Worm (Caenorhabditis elegans) whole organism, midembryonic: ENCODE data around the gene srh-98.

Source experiments
- T22C8.4 ChIP-seq: fragments of 200-800 bp; sonication (Bioruptor generic); IDR thresholded peaks from 2 replicates; pipeline ENCODE4 v1.3.6; 2022; ENCODE audit warnings: missing genetic modification characterization, missing compliant biosample characterization
- cog-1 ChIP-seq: sonication (generic microtip); optimal IDR thresholded peaks from 2 replicates; lab custom pipeline; 2016; ENCODE audit warnings: missing genetic modification characterization, missing compliant biosample characterization
- flt-1 ChIP-seq: fragments of 200-800 bp; sonication (Bioruptor generic); IDR thresholded peaks from 2 replicates; pipeline ENCODE4 v1.3.6; 2022; ENCODE audit warnings: missing genetic modification characterization, missing compliant biosample characterization
- klf-2 ChIP-seq: fragments of 200-800 bp; sonication (Bioruptor generic); conservative IDR thresholded peaks from 2 replicates; pipeline ENCODE4 v1.3.6; 2022; ENCODE audit warnings: missing genetic modification reagents, missing genetic modification characterization, missing compliant biosample characterization
- ref-1 ChIP-seq: fragments of 200-800 bp; sonication (Bioruptor generic); conservative IDR thresholded peaks from 2 replicates; pipeline ENCODE4 v1.3.6; 2022; ENCODE audit warnings: missing genetic modification reagents, missing genetic modification characterization, missing compliant biosample characterization
- ztf-23 ChIP-seq: fragments of 200-800 bp; sonication (Bioruptor generic); IDR thresholded peaks from 2 replicates; pipeline ENCODE4 v1.3.6; 2022; ENCODE audit warnings: missing genetic modification reagents, missing genetic modification characterization, missing compliant biosample characterization

- TF ChIP-seq cog-1 = no peak
- TF ChIP-seq T22C8.4 = no peak
- no peak for TF ChIP-seq flt-1 (GFP tag; lab: Robert Waterston, UW)
- TF ChIP-seq ref-1 (GFP tag; lab: Robert Waterston, UW) = no peak
- TF ChIP-seq klf-2 (GFP tag; lab: Robert Waterston, UW) = no peak
- TF ChIP-seq ztf-23 (GFP tag; lab: Robert Waterston, UW) = no peak
Measured at ce11 chrV:16220020-16220419, 15.5 kb downstream of the srh-98 start.
